Worm (Caenorhabditis elegans) whole organism, L1 larva: ENCODE data around the gene umps-1.

Experiments used
- ceh-82 ChIP-seq, 3 experiments: fragments of 150-350 bp in 1 of 3; sonication (generic microtip) in 2 of 3; optimal IDR thresholded peaks; 2 replicates each; lab custom pipeline; 2014 to 2017; ENCODE audit warnings: missing biosample characterization in 3 of 3, missing genetic modification characterization in 3 of 3
- lin-15B ChIP-seq: fragments of 150-350 bp; sonication (generic microtip); optimal IDR thresholded peaks from 3 replicates; lab custom pipeline; 2014; ENCODE audit warnings: missing biosample characterization, missing genetic modification characterization
- tlp-1 ChIP-seq: fragments of 150-350 bp; optimal IDR thresholded peaks from 2 replicates; lab custom pipeline; 2014; ENCODE audit warnings: missing biosample characterization, missing genetic modification characterization
- unc-62 ChIP-seq: fragments of 150-350 bp; optimal IDR thresholded peaks from 2 replicates; lab custom pipeline; 2014; ENCODE audit warnings: missing biosample characterization, missing genetic modification reagents, missing genetic modification characterization

DNA sequence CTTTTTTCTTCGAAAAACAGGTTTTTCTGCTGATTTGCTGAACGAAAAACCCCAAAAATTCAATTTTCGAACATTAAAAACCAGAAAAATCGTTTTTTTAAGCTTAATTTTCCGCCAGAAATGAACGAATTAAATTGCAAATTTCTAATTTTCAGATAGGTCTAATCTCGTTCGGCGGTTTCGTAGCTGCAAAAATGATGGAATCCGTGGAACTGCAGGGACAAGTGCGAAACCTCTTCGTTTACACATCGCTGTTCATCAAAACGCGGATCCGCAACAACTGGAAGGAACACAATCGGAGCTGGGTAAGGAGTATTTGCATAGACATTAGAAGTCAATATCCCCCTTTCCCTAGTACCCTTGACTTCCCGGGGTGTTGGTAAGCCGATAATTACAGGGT, 21.3 kb downstream of the umps-1 start:
- TF ChIP-seq ceh-82 (tag; optimal IDR thresholded peaks at IDR 0.05; lab: Kevin White, UChicago), result no peak
- no peak for TF ChIP-seq unc-62
- no peak for TF ChIP-seq lin-15B (tag; lab: Kevin White, UChicago)
- no peak for TF ChIP-seq tlp-1 (tag; lab: Kevin White, UChicago)
